Fruit fly (Drosophila melanogaster) whole organism: Measurements from ENCODE around the gene CG2604.

ENCODE experiments used
- CG8478 ChIP-seq: fragments of >200 bp; optimal IDR thresholded peaks from 2 replicates; lab custom pipeline; 2018; ENCODE audit warnings: inconsistent platforms
- psq ChIP-seq: fragments of >200 bp; optimal IDR thresholded peaks from 2 replicates; lab custom pipeline; 2017

DNA sequence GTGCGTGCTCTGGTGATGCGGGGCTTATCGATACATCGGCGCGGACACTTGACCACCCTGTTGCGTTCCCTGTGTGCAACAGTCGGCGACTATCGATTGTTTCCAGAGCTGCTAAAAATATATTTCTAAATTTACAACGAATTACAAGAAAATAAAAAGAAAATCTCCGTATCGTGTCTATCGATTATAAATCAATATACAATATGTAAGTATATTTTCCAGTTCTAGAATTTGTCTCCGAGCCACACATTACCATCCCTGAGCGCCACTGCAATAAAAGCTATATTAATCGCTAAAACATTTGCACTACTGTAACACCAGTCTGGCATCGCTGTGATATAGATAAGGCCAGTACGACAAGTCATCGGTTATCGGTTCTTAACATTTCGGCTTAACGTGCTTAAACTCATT is 9.0 kb upstream of the CG2604 start, which contains the start of the genes Kat60 and Mms19:
- TF ChIP-seq psq (lab: Kevin White, UChicago) (no peak), CG8478 (no peak)
